Fruit fly (Drosophila melanogaster) whole organism, embryonic: ENCODE measurements around the gene ac.

Source experiments
- CG14667 ChIP-seq: fragments of 200-800 bp; sonication (Bioruptor generic); IDR thresholded peaks from 2 replicates; pipeline ENCODE4 v1.3.6; 2022; ENCODE audit warnings: missing biosample characterization, missing genetic modification characterization
- CG2202 ChIP-seq: fragments of 200-800 bp; sonication (Bioruptor generic); optimal IDR thresholded peaks from 2 replicates; lab custom pipeline; 2018; ENCODE audit warnings: missing biosample characterization, mild to moderate bottlenecking, missing genetic modification characterization
- Hr39 ChIP-seq: fragments of >200 bp; optimal IDR thresholded peaks from 2 replicates; lab custom pipeline; 2017
- Nf-YA ChIP-seq: fragments of 200-800 bp; sonication (Bioruptor generic); IDR thresholded peaks from 2 replicates; pipeline ENCODE4 v1.3.6; 2022; ENCODE audit warnings: missing biosample characterization, missing genetic modification characterization
- Nf-YB ChIP-seq: fragments of 200-800 bp; sonication (Bioruptor generic); optimal IDR thresholded peaks from 3 replicates; lab custom pipeline; 2019; ENCODE audit warnings: missing biosample characterization, mild to moderate bottlenecking, missing genetic modification characterization, moderate library complexity
- Ptx1 ChIP-seq: fragments of 200-800 bp; sonication (Bioruptor generic); IDR thresholded peaks from 2 replicates; pipeline ENCODE4 v1.3.6; 2022; ENCODE audit warnings: missing biosample characterization, missing genetic modification characterization
- Sry-δ ChIP-seq: fragments of 200-800 bp; sonication (Bioruptor generic); optimal IDR thresholded peaks from 2 replicates; lab custom pipeline; 2016; ENCODE audit warnings: missing biosample characterization, missing genetic modification characterization
- TFAM ChIP-seq: fragments of 200-800 bp; sonication (Bioruptor generic); optimal IDR thresholded peaks from 2 replicates; lab custom pipeline; 2017; ENCODE audit warnings: missing biosample characterization, missing genetic modification characterization, inconsistent platforms
- al ChIP-seq: fragments of 200-800 bp; sonication (Bioruptor generic); IDR thresholded peaks from 2 replicates; pipeline ENCODE4 v1.3.6; 2022; ENCODE audit warnings: missing biosample characterization, missing genetic modification characterization
- amos ChIP-seq: fragments of 200-800 bp; sonication (Bioruptor generic); IDR thresholded peaks from 2 replicates; pipeline ENCODE4 v1.3.6; 2022; ENCODE audit warnings: missing biosample characterization, missing genetic modification characterization; ENCODE audit not compliant: partially characterized antibody
- fd3F ChIP-seq: fragments of 200-800 bp; sonication (Bioruptor generic); optimal IDR thresholded peaks from 2 replicates; lab custom pipeline; 2018; ENCODE audit warnings: missing biosample characterization, mild to moderate bottlenecking, missing genetic modification characterization, moderate library complexity
- pnt ChIP-seq: fragments of 200-800 bp; sonication (Bioruptor generic); optimal IDR thresholded peaks from 3 replicates; lab custom pipeline; 2016; ENCODE audit warnings: missing biosample characterization, missing genetic modification characterization

dm6 chrX:366854-367253 lies 3.0 kb upstream of the ac start:
- TF ChIP-seq CG14667 (no peak), Sry-δ (GFP tag; lab: Kevin White, UChicago) (no peak), al (GFP tag; lab: Robert Waterston, UW) (no peak), CG2202 (tag; lab: Kevin White, UChicago) (no peak), amos (GFP tag; lab: Robert Waterston, UW) (no peak), Hr39 (lab: Kevin White, UChicago) (no peak), TFAM (GFP tag; lab: Kevin White, UChicago) (no peak), pnt (GFP tag; lab: Kevin White, UChicago) (no peak), fd3F (no peak), Nf-YB (GFP tag; lab: Kevin White, UChicago) (no peak), Ptx1 (GFP tag; lab: Robert Waterston, UW) (no peak), Nf-YA (no peak)
